Worm (Caenorhabditis elegans): ENCODE data around the gene R02F2.7.

The R02F2.7 gene

DNA sequence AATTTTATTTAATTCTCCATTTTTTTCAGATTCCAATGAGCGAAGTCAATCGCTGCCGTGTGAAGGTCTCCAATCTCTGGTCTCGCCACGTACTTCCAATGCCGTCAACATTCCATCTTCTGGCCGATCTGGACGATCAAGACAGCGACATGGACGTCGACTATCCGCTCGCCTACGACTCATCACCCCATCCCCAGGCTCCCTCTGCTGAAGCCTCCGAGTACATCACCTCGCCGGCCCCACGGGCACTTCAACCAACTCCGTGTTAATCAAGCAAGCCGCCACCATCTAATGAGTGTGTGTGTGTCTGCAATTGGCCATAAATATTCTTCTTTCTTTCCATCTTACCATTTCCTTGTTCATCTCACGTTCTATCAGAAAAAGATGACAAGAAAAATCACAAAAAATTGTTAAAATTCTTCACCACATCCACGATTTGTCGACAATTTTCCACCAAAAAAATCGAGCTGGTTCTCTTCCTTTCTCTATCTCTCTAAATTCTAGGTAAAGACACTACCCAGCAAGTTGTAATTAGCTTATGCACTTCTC, 22.0 kb upstream of the R02F2.7 start:
- no peak for TF ChIP-seq sea-2 (GFP tag; optimal IDR thresholded peaks at IDR 0.05)
- peak; percentile 44 for TF ChIP-seq ama-1 (optimal IDR thresholded peaks at IDR 0.05)

DNA sequence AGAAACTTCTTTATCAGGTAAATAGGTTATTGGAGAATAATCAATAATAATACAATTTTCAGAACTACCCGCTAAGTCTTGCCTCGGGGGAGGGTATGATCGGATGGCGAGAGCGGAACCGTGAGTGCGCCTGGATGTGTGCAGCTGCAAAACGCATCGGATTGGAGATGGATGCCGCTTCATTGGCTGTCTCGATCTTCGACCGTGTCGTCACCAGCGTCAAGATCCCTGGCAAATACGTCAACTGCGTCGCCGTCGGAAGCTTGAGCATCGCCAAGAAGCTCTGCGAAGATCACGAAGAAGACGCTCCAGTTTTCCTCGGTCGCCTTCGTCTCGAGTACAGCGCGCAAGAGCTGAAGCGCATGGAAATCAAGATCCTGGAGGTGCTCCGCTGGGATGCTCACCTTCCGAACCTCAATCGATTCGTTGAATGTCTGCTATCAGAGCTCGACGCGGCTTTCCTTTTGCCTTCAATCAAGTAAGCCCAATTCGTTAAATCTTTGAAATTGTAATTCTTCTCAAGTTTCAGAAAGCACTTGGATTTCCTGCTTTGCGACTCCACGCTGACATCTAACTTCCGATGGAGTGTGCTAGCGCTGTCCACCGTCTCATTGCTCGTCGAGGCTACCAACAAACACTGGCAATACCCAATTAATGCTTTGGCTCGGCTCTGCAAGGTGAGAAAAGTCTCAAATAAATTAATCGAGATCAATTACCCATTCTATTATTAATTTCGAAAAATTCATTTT, 21.3 kb upstream of the R02F2.7 start:
- no peak for TF ChIP-seq nhr-76 (tag; optimal IDR thresholded peaks at IDR 0.05)
- TF ChIP-seq nhr-43 (tag; optimal IDR thresholded peaks at IDR 0.05; ENCODE audit: poor library complexity, severe bottlenecking), result peak; percentile 42

- TF ChIP-seq aly-2 (tag; optimal IDR thresholded peaks at IDR 0.05) (no peak), tbx-2 (tag; optimal IDR thresholded peaks at IDR 0.05) (no peak), elt-2 (tag; optimal IDR thresholded peaks at IDR 0.05) (peak; percentile 56), nhr-28 (tag; optimal IDR thresholded peaks at IDR 0.05) (no peak), snpc-4 (tag; optimal IDR thresholded peaks at IDR 0.05) (peak; percentile 56), ceh-9 (tag; optimal IDR thresholded peaks at IDR 0.05) (no peak), nhr-12 (tag; optimal IDR thresholded peaks at IDR 0.05) (no peak), lin-39 (tag; optimal IDR thresholded peaks at IDR 0.05) (peak; percentile 4), skn-1 (tag; optimal IDR thresholded peaks at IDR 0.05) (peak; percentile 15), nhr-77 (tag; optimal IDR thresholded peaks at IDR 0.05) (no peak), fos-1 (tag; optimal IDR thresholded peaks at IDR 0.05) (no peak), nhr-67 (tag; optimal IDR thresholded peaks at IDR 0.05) (no peak), nhr-237 (tag; optimal IDR thresholded peaks at IDR 0.05) (no peak), mdl-1 (tag; optimal IDR thresholded peaks at IDR 0.05) (no peak), nhr-23 (tag; optimal IDR thresholded peaks at IDR 0.05) (peak; percentile 45), zag-1 (tag; optimal IDR thresholded peaks at IDR 0.05) (no peak), R02D3.7 (tag; optimal IDR thresholded peaks at IDR 0.05) (no peak), daf-12 (tag; optimal IDR thresholded peaks at IDR 0.05) (no peak), ztf-4 (tag; optimal IDR thresholded peaks at IDR 0.05) (peak; percentile 44), ama-1 (optimal IDR thresholded peaks at IDR 0.05) (peak; percentile 98), nhr-43 (tag; optimal IDR thresholded peaks at IDR 0.05; ENCODE audit: poor library complexity, severe bottlenecking) (peak; percentile 28), nhr-25 (tag; optimal IDR thresholded peaks at IDR 0.05) (peak; percentile 90), unc-39 (tag; optimal IDR thresholded peaks at IDR 0.05) (no peak), elt-1 (tag; optimal IDR thresholded peaks at IDR 0.05) (no peak), nhr-11 (tag; optimal IDR thresholded peaks at IDR 0.05) (no peak), ztf-11 (tag; optimal IDR thresholded peaks at IDR 0.05) (no peak), nfya-1 (tag; optimal IDR thresholded peaks at IDR 0.05; ENCODE audit: insufficient read depth) (peak; percentile 70), egl-27 (tag; optimal IDR thresholded peaks at IDR 0.05) (no peak), ZK546.5 (tag; optimal IDR thresholded peaks at IDR 0.05) (no peak), eor-1 (tag; optimal IDR thresholded peaks at IDR 0.05) (no peak), pqm-1 (tag; optimal IDR thresholded peaks at IDR 0.05) (peak; percentile 34), fkh-10 (GFP tag; optimal IDR thresholded peaks at IDR 0.05) (peak; percentile 29), lin-15B (tag; optimal IDR thresholded peaks at IDR 0.05) (peak; percentile 25), sea-2 (GFP tag; optimal IDR thresholded peaks at IDR 0.05) (no peak), ceh-82 (tag; optimal IDR thresholded peaks at IDR 0.05) (no peak), jun-1 (tag; optimal IDR thresholded peaks at IDR 0.05) (peak; percentile 77), egl-5 (tag; optimal IDR thresholded peaks at IDR 0.05) (peak; percentile 12), nhr-76 (tag; optimal IDR thresholded peaks at IDR 0.05) (no peak), pha-4 (tag; optimal IDR thresholded peaks at IDR 0.05) (no peak), elt-3 (tag; optimal IDR thresholded peaks at IDR 0.05) (peak in 1 of 3 experiments; percentile 38), unc-62 (GFP tag; optimal IDR thresholded peaks at IDR 0.05) (no peak), hmg-11 (tag; optimal IDR thresholded peaks at IDR 0.05) (peak; percentile 28), ceh-28 (tag; optimal IDR thresholded peaks at IDR 0.05) (peak; percentile 56), lsy-12 (tag; optimal IDR thresholded peaks at IDR 0.05) (peak; percentile 40), mml-1 (tag; optimal IDR thresholded peaks at IDR 0.05) (no peak), ceh-16 (tag; optimal IDR thresholded peaks at IDR 0.05) (no peak), fkh-2 (tag; optimal IDR thresholded peaks at IDR 0.05) (no peak)
Observed at ce11 chrIII:5504164-5504563, 20.6 kb upstream of the R02F2.7 start.
